Fruit fly (Drosophila melanogaster) whole organism, embryonic: ENCODE results near the gene CG14840.
A peak's percentile ranks its signal among the peaks of the same experiment; 100 is the strongest.

ENCODE experiments used
- Abd-B ChIP-seq: fragments of 200-800 bp; sonication (Bioruptor generic); optimal IDR thresholded peaks from 2 replicates; lab custom pipeline; 2018; ENCODE audit warnings: missing biosample characterization, mild to moderate bottlenecking, missing genetic modification characterization, moderate library complexity
- Asciz ChIP-seq: fragments of 200-800 bp; sonication (Bioruptor generic); optimal IDR thresholded peaks from 2 replicates; lab custom pipeline; 2017; ENCODE audit warnings: missing biosample characterization, mild to moderate bottlenecking, missing genetic modification characterization, missing genetic modification reagents
- B-H1 ChIP-seq: fragments of 200-800 bp; sonication (Bioruptor generic); IDR thresholded peaks from 3 replicates; pipeline ENCODE4 v1.3.6; 2022; ENCODE audit warnings: missing biosample characterization, missing genetic modification characterization
- CG10267 ChIP-seq: fragments of 200-800 bp; sonication (Bioruptor generic); optimal IDR thresholded peaks from 2 replicates; lab custom pipeline; 2018; ENCODE audit warnings: missing biosample characterization, mild to moderate bottlenecking, missing genetic modification characterization, moderate library complexity
- CG11695 ChIP-seq: fragments of 200-800 bp; sonication (Bioruptor generic); IDR thresholded peaks from 3 replicates; pipeline ENCODE4 v1.3.6; 2022; ENCODE audit warnings: missing biosample characterization, missing genetic modification characterization
- CG12236 ChIP-seq: fragments of 200-800 bp; sonication (Bioruptor generic); optimal IDR thresholded peaks from 2 replicates; lab custom pipeline; 2016; ENCODE audit warnings: missing biosample characterization, missing genetic modification characterization
- CG12659 ChIP-seq: fragments of 200-800 bp; sonication (Bioruptor generic); optimal IDR thresholded peaks from 3 replicates; lab custom pipeline; 2017; ENCODE audit warnings: mild to moderate bottlenecking, missing biosample characterization, missing genetic modification reagents, missing genetic modification characterization
- CG13424 ChIP-seq: fragments of 200-800 bp; sonication (Bioruptor generic); optimal IDR thresholded peaks from 2 replicates; lab custom pipeline; 2019; ENCODE audit warnings: missing biosample characterization, mild to moderate bottlenecking, missing genetic modification characterization, moderate library complexity
- CG13775 ChIP-seq: fragments of 200-800 bp; sonication (Bioruptor generic); optimal IDR thresholded peaks from 3 replicates; lab custom pipeline; 2017; ENCODE audit warnings: missing biosample characterization, mild to moderate bottlenecking, missing genetic modification characterization
- CG17186 ChIP-seq: fragments of 200-800 bp; sonication (Bioruptor generic); optimal IDR thresholded peaks from 3 replicates; lab custom pipeline; 2017; ENCODE audit warnings: missing biosample characterization, missing genetic modification reagents, missing genetic modification characterization
- CG17361 ChIP-seq: fragments of 200-800 bp; sonication (Bioruptor generic); IDR thresholded peaks from 3 replicates; pipeline ENCODE4 v1.3.6; 2022; ENCODE audit warnings: missing biosample characterization, missing genetic modification characterization
- CG17829 ChIP-seq: fragments of 200-800 bp; optimal IDR thresholded peaks from 2 replicates; lab custom pipeline; 2019; ENCODE audit warnings: missing biosample characterization, mild to moderate bottlenecking, missing genetic modification characterization, moderate library complexity
- CG18262 ChIP-seq: fragments of 200-800 bp; optimal IDR thresholded peaks from 3 replicates; lab custom pipeline; 2019; ENCODE audit warnings: missing biosample characterization, mild to moderate bottlenecking, missing genetic modification characterization, moderate library complexity
- CG18619 ChIP-seq: fragments of 200-800 bp; sonication (Bioruptor generic); optimal IDR thresholded peaks from 3 replicates; lab custom pipeline; 2017; ENCODE audit warnings: missing biosample characterization, mild to moderate bottlenecking, missing genetic modification characterization
- CG6813 ChIP-seq: fragments of 200-800 bp; sonication (Bioruptor generic); optimal IDR thresholded peaks from 2 replicates; lab custom pipeline; 2017; ENCODE audit warnings: missing biosample characterization, missing genetic modification characterization, mild to moderate bottlenecking, moderate library complexity, missing genetic modification reagents
- CG8290 ChIP-seq, 3 experiments: fragments of 200-800 bp; sonication (Bioruptor generic); optimal IDR thresholded peaks; 2 replicates each; lab custom pipeline; 2016 to 2019; ENCODE audit warnings: missing biosample characterization in 3 of 3, missing genetic modification characterization in 3 of 3, mild to moderate bottlenecking in 2 of 3, moderate library complexity in 1 of 3
- CG8388 ChIP-seq: fragments of 200-800 bp; sonication (Bioruptor generic); optimal IDR thresholded peaks from 2 replicates; lab custom pipeline; 2019; ENCODE audit warnings: missing biosample characterization, mild to moderate bottlenecking, missing genetic modification characterization, moderate library complexity
- CG9817 ChIP-seq: fragments of 200-800 bp; sonication (Bioruptor generic); optimal IDR thresholded peaks from 2 replicates; lab custom pipeline; 2018; ENCODE audit warnings: missing biosample characterization, mild to moderate bottlenecking, missing genetic modification characterization, moderate library complexity
- D ChIP-seq, 2 experiments: fragments of 200-800 bp in 1 of 2; fragments of >200 bp in 1 of 2; sonication (Bioruptor generic) in 1 of 2; optimal IDR thresholded peaks; 2 replicates in 1 of 2; 3 replicates in 1 of 2; lab custom pipeline; 2017; ENCODE audit warnings: mild to moderate bottlenecking in 1 of 2, missing biosample characterization in 1 of 2, missing genetic modification characterization in 1 of 2, missing genetic modification reagents in 1 of 2
- Doc2 ChIP-seq: fragments of 200-800 bp; sonication (Bioruptor generic); IDR thresholded peaks from 2 replicates; pipeline ENCODE4 v1.3.6; 2022; ENCODE audit warnings: missing biosample characterization, missing genetic modification characterization
- H15 ChIP-seq: fragments of 200-800 bp; sonication (Bioruptor generic); IDR thresholded peaks from 3 replicates; pipeline ENCODE4 v1.3.6; 2022; ENCODE audit warnings: missing biosample characterization, missing genetic modification characterization
- MESR4 ChIP-seq: fragments of 200-800 bp; sonication (Bioruptor generic); optimal IDR thresholded peaks from 2 replicates; lab custom pipeline; 2018; ENCODE audit warnings: missing biosample characterization, mild to moderate bottlenecking, missing genetic modification characterization, moderate library complexity
- NfI ChIP-seq: fragments of 200-800 bp; sonication (Bioruptor generic); optimal IDR thresholded peaks from 3 replicates; lab custom pipeline; 2018; ENCODE audit warnings: missing biosample characterization, mild to moderate bottlenecking, missing genetic modification characterization, moderate library complexity
- Oaz ChIP-seq: fragments of 200-800 bp; sonication (Bioruptor generic); IDR thresholded peaks from 2 replicates; pipeline ENCODE4 v1.3.6; 2022; ENCODE audit warnings: missing biosample characterization, missing genetic modification characterization
- PHDP ChIP-seq: fragments of 200-800 bp; sonication (Bioruptor generic); optimal IDR thresholded peaks from 3 replicates; lab custom pipeline; 2018; ENCODE audit warnings: missing biosample characterization, mild to moderate bottlenecking, missing genetic modification characterization, moderate library complexity
- Sox102F ChIP-seq: fragments of 200-800 bp; sonication (Bioruptor generic); optimal IDR thresholded peaks from 2 replicates; lab custom pipeline; 2018; ENCODE audit warnings: missing biosample characterization, mild to moderate bottlenecking, missing genetic modification characterization, moderate library complexity
- Spps ChIP-seq: fragments of 200-800 bp; sonication (Bioruptor generic); optimal IDR thresholded peaks from 2 replicates; lab custom pipeline; 2018; ENCODE audit warnings: missing biosample characterization, mild to moderate bottlenecking, missing genetic modification characterization
- ase ChIP-seq: fragments of 200-800 bp; sonication (Bioruptor generic); IDR thresholded peaks from 3 replicates; pipeline ENCODE4 v1.3.6; 2022; ENCODE audit warnings: missing biosample characterization, missing genetic modification characterization
- bbx ChIP-seq: fragments of 200-800 bp; sonication (Bioruptor generic); IDR thresholded peaks from 2 replicates; pipeline ENCODE4 v1.3.6; 2022; ENCODE audit warnings: missing biosample characterization, missing genetic modification characterization; ENCODE audit not compliant: partially characterized antibody
- bcd ChIP-seq: fragments of 200-800 bp; sonication (Bioruptor generic); optimal IDR thresholded peaks from 2 replicates; lab custom pipeline; 2017; ENCODE audit warnings: missing biosample characterization, mild to moderate bottlenecking, missing genetic modification characterization
- chm ChIP-seq: fragments of 200-800 bp; sonication (Bioruptor generic); IDR thresholded peaks from 2 replicates; pipeline ENCODE4 v1.3.6; 2022; ENCODE audit warnings: missing biosample characterization, missing genetic modification characterization
- ci ChIP-seq: fragments of 200-800 bp; sonication (Bioruptor generic); IDR thresholded peaks from 3 replicates; pipeline ENCODE4 v1.3.6; 2022; ENCODE audit warnings: missing biosample characterization, missing genetic modification characterization
- disco-r ChIP-seq: fragments of 200-800 bp; sonication (Bioruptor generic); optimal IDR thresholded peaks from 2 replicates; lab custom pipeline; 2016; ENCODE audit warnings: missing biosample characterization, missing genetic modification characterization
- dmrt99B ChIP-seq: fragments of 200-800 bp; sonication (Bioruptor generic); optimal IDR thresholded peaks from 2 replicates; lab custom pipeline; 2018; ENCODE audit warnings: missing biosample characterization, mild to moderate bottlenecking, missing genetic modification characterization, moderate library complexity
- exex ChIP-seq: fragments of 200-800 bp; sonication (Bioruptor generic); optimal IDR thresholded peaks from 4 replicates; lab custom pipeline; 2018; ENCODE audit warnings: missing biosample characterization, mild to moderate bottlenecking, missing genetic modification characterization, moderate library complexity
- kah ChIP-seq: fragments of 200-800 bp; sonication (Bioruptor generic); optimal IDR thresholded peaks from 2 replicates; lab custom pipeline; 2018; ENCODE audit warnings: missing biosample characterization, mild to moderate bottlenecking, missing genetic modification characterization
- kay ChIP-seq: fragments of 200-800 bp; sonication (Bioruptor generic); optimal IDR thresholded peaks from 2 replicates; lab custom pipeline; 2016; ENCODE audit warnings: missing biosample characterization, missing genetic modification characterization
- pan ChIP-seq, 4 experiments: fragments of >200 bp in 3 of 4; fragments of 200-800 bp in 1 of 4; sonication (Bioruptor generic) in 1 of 4; optimal IDR thresholded peaks in 3 of 4; IDR thresholded peaks in 1 of 4; 2 replicates each; pipeline versions ENCODE4 v1.3.6 to Lab custom; 2017 to 2022; ENCODE audit warnings: missing biosample characterization in 2 of 4, missing genetic modification characterization in 2 of 4, mixed read lengths in 1 of 4
- phol ChIP-seq: fragments of 200-800 bp; sonication (Bioruptor generic); optimal IDR thresholded peaks from 3 replicates; lab custom pipeline; 2018; ENCODE audit warnings: missing biosample characterization, mild to moderate bottlenecking, missing genetic modification characterization, moderate library complexity
- ranshi ChIP-seq: fragments of 200-800 bp; sonication (Bioruptor generic); IDR thresholded peaks from 2 replicates; pipeline ENCODE4 v1.3.6; 2022; ENCODE audit warnings: missing biosample characterization, missing genetic modification characterization
- repo ChIP-seq: fragments of 200-800 bp; sonication (Bioruptor generic); optimal IDR thresholded peaks from 2 replicates; lab custom pipeline; 2016; ENCODE audit warnings: missing biosample characterization, missing genetic modification characterization
- row ChIP-seq: fragments of 200-800 bp; sonication (Bioruptor generic); IDR thresholded peaks from 3 replicates; pipeline ENCODE4 v1.3.6; 2022; ENCODE audit warnings: missing biosample characterization, missing genetic modification characterization
- sens ChIP-seq: fragments of 200-800 bp; sonication (Bioruptor generic); peaks from one replicate; lab custom pipeline; 2016; ENCODE audit warnings: missing biosample characterization, missing genetic modification characterization
- slbo ChIP-seq: fragments of 200-800 bp; sonication (Bioruptor generic); IDR thresholded peaks from 2 replicates; pipeline ENCODE4 v1.3.6; 2022; ENCODE audit warnings: missing biosample characterization, missing genetic modification characterization
- sna ChIP-seq: fragments of 200-800 bp; sonication (Bioruptor generic); IDR thresholded peaks from 2 replicates; pipeline ENCODE4 v1.3.6; 2022; ENCODE audit warnings: missing biosample characterization, missing genetic modification characterization; ENCODE audit not compliant: partially characterized antibody
- so ChIP-seq: fragments of 200-800 bp; sonication (Bioruptor generic); IDR thresholded peaks from 3 replicates; pipeline ENCODE4 v1.3.6; 2022; ENCODE audit warnings: missing biosample characterization, missing genetic modification characterization
- sug ChIP-seq: fragments of 200-800 bp; optimal IDR thresholded peaks from 2 replicates; lab custom pipeline; 2019; ENCODE audit warnings: missing biosample characterization, mild to moderate bottlenecking, missing genetic modification characterization, moderate library complexity
- tx ChIP-seq: fragments of 200-800 bp; sonication (Bioruptor generic); optimal IDR thresholded peaks from 2 replicates; lab custom pipeline; 2016; ENCODE audit warnings: missing biosample characterization, missing genetic modification characterization

CG14840 gene

DNA sequence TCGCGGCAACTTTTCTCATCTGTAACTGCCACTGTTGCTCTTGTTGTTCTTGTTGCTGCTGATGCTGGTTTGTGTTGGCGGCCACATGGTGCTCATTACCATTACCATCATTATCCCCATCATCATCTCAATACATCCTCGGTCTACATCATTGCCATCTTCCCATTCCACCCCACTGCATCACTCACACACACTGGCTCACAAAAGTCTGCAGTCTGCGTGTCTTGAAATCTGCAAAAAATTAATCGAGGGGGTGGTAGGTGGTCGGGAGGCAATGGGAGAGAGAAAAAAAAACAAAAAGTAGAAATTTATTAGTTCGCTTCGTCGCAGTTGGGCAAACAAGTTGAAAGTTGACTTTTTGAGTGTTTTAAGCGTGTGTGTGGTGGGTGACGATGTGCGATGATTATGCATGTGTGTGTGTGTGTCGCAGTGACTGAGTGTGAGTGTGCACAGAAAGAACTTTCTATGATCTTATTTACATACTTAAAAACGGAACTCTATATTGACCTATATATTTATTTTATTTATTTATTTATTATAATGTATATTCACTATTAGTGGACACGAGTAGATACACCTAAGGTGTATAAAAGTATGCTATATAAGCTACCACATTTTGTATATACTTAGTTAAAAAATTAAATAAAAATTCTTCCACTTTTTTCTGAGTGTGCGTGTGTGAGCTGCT, 18.4 kb upstream of the CG14840 start:
- no peak for TF ChIP-seq Spps (tag; lab: Kevin White, UChicago)
- TF ChIP-seq bcd (GFP tag; lab: Kevin White, UChicago): peak; percentile 0
- no peak for TF ChIP-seq pan (optimal IDR thresholded peaks at IDR 0.05; lab: Kevin White, UChicago)
- TF ChIP-seq pan (GFP tag; optimal IDR thresholded peaks at IDR 0.05 in 1 of 2, IDR thresholded peaks at IDR 0.05 in 1 of 2): no peak
- peak; percentile 34 for TF ChIP-seq CG8290 (GFP tag; optimal IDR thresholded peaks at IDR 0.05; lab: Kevin White, UChicago)
- TF ChIP-seq CG8290 (tag; optimal IDR thresholded peaks at IDR 0.05; lab: Kevin White, UChicago): no peak
- TF ChIP-seq ase: no peak
- TF ChIP-seq kay (GFP tag; lab: Kevin White, UChicago): no peak
- peak; percentile 22 for TF ChIP-seq CG10267 (tag; lab: Kevin White, UChicago)
- TF ChIP-seq Oaz (GFP tag; lab: Robert Waterston, UW): no peak
- peak; percentile 17 for TF ChIP-seq Asciz (GFP tag; lab: Kevin White, UChicago)
- peak; percentile 9 for TF ChIP-seq CG13775 (GFP tag; lab: Kevin White, UChicago)
- TF ChIP-seq B-H1 (GFP tag; lab: Robert Waterston, UW): no peak
- TF ChIP-seq ci (GFP tag; lab: Robert Waterston, UW): peak; percentile 33; the same call in 1 of the 3 replicates
- TF ChIP-seq MESR4 (GFP tag; lab: Kevin White, UChicago): no peak
- TF ChIP-seq ranshi (GFP tag; lab: Robert Waterston, UW): no peak
- peak; percentile 43 for TF ChIP-seq Sox102F (GFP tag; lab: Kevin White, UChicago)
- TF ChIP-seq CG12659 (GFP tag; lab: Kevin White, UChicago): peak; percentile 10
- TF ChIP-seq exex (tag; lab: Kevin White, UChicago): no peak
- TF ChIP-seq CG18262: peak; percentile 40
- TF ChIP-seq CG13424 (tag; lab: Kevin White, UChicago): peak; percentile 35
- TF ChIP-seq CG17186 (GFP tag; lab: Kevin White, UChicago): no peak
- TF ChIP-seq row (GFP tag; lab: Robert Waterston, UW): peak; percentile 65
- TF ChIP-seq CG6813: peak; percentile 12
- no peak for TF ChIP-seq D (optimal IDR thresholded peaks at IDR 0.05; lab: Kevin White, UChicago)
- TF ChIP-seq D (GFP tag; optimal IDR thresholded peaks at IDR 0.05; lab: Kevin White, UChicago): peak; percentile 41
- peak; percentile 29; the same call in 1 of the 2 replicates for TF ChIP-seq slbo (GFP tag; lab: Robert Waterston, UW)
- no peak for TF ChIP-seq NfI (GFP tag; lab: Kevin White, UChicago)
- TF ChIP-seq sna (GFP tag; lab: Robert Waterston, UW): no peak
- no peak for TF ChIP-seq so (GFP tag; lab: Robert Waterston, UW)
- no peak for TF ChIP-seq disco-r (GFP tag; lab: Kevin White, UChicago)
- no peak for TF ChIP-seq CG18619 (GFP tag; lab: Kevin White, UChicago)
- TF ChIP-seq dmrt99B: peak; percentile 57
- 0 out of 3 replicates have a peak, but pooled peaks have one; percentile 33 for TF ChIP-seq CG11695
- peak; percentile 94 for TF ChIP-seq CG8388 (GFP tag; lab: Kevin White, UChicago)
- no peak for TF ChIP-seq CG9817 (tag; lab: Kevin White, UChicago)
- TF ChIP-seq CG12236 (GFP tag; lab: Kevin White, UChicago): no peak
- no peak for TF ChIP-seq Doc2 (GFP tag; lab: Robert Waterston, UW)
- TF ChIP-seq kah: no peak
- TF ChIP-seq phol (tag; lab: Kevin White, UChicago): peak; percentile 21
- no peak for TF ChIP-seq H15 (GFP tag; lab: Robert Waterston, UW)
- TF ChIP-seq Abd-B (GFP tag; lab: Kevin White, UChicago): peak; percentile 10
- peak; percentile 5 for TF ChIP-seq sug (tag; lab: Kevin White, UChicago)
- TF ChIP-seq CG17829: peak; percentile 45
- no peak for TF ChIP-seq chm (GFP tag; lab: Robert Waterston, UW)
- no peak for TF ChIP-seq repo (GFP tag; lab: Kevin White, UChicago)
- peak; percentile 36 for TF ChIP-seq PHDP (tag; lab: Kevin White, UChicago)
- TF ChIP-seq CG17361 (GFP tag; lab: Robert Waterston, UW): peak; percentile 39; the same call in 1 of the 3 replicates
- no peak for TF ChIP-seq tx
- no peak for TF ChIP-seq sens (GFP tag; lab: Kevin White, UChicago)
- TF ChIP-seq bbx (GFP tag; lab: Robert Waterston, UW): no peak
